Worm (Caenorhabditis elegans): Measurements from ENCODE around the gene W06B4.2.

DNA sequence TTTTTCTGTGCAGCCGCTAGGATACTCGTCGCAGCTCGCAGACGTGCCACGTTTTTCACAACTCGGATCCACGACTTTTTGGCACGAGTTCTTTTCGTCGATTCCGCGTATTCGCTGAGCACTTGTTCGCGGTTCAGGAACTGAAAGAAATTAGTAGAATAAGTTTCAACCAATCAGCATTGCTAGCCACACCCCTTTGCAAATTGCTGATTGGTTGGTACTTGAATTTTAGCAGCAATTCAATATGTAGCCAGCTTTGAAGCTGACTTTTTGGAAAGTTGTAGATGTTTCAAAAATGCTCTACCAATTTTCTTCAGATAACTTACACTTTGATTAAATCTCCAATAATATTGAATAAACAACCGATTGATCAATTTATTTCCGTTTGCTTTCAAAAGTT lies 26.7 kb upstream of the W06B4.2 start:
- no peak for TF ChIP-seq elt-2 (tag; optimal IDR thresholded peaks at IDR 0.05)
- TF ChIP-seq nhr-232 (tag; optimal IDR thresholded peaks at IDR 0.05): no peak
- TF ChIP-seq tbx-7 (tag; optimal IDR thresholded peaks at IDR 0.05): no peak
- TF ChIP-seq hlh-15 (tag; optimal IDR thresholded peaks at IDR 0.05): no peak
